Fruit fly (Drosophila melanogaster): ENCODE measurements around the gene CG11050.

The CG11050 gene

DNA sequence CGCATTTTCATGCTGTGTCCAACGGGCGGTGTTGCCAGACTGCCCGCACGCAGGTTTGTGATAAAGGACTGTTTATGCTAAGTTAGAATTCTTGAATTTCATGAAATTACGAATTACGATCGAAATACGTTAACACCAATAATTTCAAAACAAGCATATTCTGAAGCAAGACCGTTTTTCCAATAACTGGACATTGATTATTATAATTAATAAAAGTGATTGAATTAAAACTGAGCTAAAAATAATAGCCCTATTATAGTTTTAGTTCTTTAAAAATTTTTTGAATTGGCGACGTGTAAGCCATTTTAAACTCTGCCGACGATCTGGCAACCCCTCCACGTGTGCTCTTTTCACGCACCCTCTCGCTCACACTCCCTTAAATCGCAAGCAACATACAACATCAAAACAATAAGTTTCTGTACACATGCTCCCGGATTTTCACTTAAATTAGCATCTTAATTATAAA is 37.4 kb downstream of the CG11050 start (continued):
- TF ChIP-seq da (GFP tag; optimal IDR thresholded peaks at IDR 0.05) = peak; percentile 86
- TF ChIP-seq CG13287 (GFP tag; IDR thresholded peaks at IDR 0.05; ENCODE audit: partially characterized antibody) = no peak; the same call in 1 of the 2 replicates
- TF ChIP-seq YL-1 (GFP tag; optimal IDR thresholded peaks at IDR 0.05) = peak; percentile 89
- TF ChIP-seq CG11560 (tag; IDR thresholded peaks at IDR 0.05) = peak; percentile 79
- peak; percentile 91 for TF ChIP-seq slou (GFP tag; optimal IDR thresholded peaks at IDR 0.05)
- peak; percentile 1 for TF ChIP-seq CG4282 (GFP tag; optimal IDR thresholded peaks at IDR 0.05)
- TF ChIP-seq CG12219 (GFP tag; optimal IDR thresholded peaks at IDR 0.05) = peak; percentile 92
- peak; percentile 15 for TF ChIP-seq fd102C (GFP tag; optimal IDR thresholded peaks at IDR 0.05)
- peak; percentile 88 for TF ChIP-seq wor (GFP tag; IDR thresholded peaks at IDR 0.05)
- TF ChIP-seq CG2712 (tag; optimal IDR thresholded peaks at IDR 0.05) = peak; percentile 96
- no peak for TF ChIP-seq ato (GFP tag; IDR thresholded peaks at IDR 0.05; ENCODE audit: partially characterized antibody)
- TF ChIP-seq CG5245 (GFP tag; optimal IDR thresholded peaks at IDR 0.05) = peak; percentile 88
- TF ChIP-seq zfh1 (GFP tag; IDR thresholded peaks at IDR 0.05) = peak; percentile 90
- peak; percentile 69 for TF ChIP-seq kni (GFP tag; optimal IDR thresholded peaks at IDR 0.05)
- TF ChIP-seq Antp (GFP tag; optimal IDR thresholded peaks at IDR 0.05) = peak; percentile 86
- peak in 1 of 2 experiments; percentile 51 for TF ChIP-seq Dfd (GFP tag; optimal IDR thresholded peaks at IDR 0.05)
- peak; percentile 82 for TF ChIP-seq Lim3 (GFP tag; IDR thresholded peaks at IDR 0.05)
- TF ChIP-seq sens (GFP tag) = peak; percentile 99
- TF ChIP-seq CG18262 (tag; optimal IDR thresholded peaks at IDR 0.05) = peak; percentile 95
- TF ChIP-seq CG17186 (GFP tag; optimal IDR thresholded peaks at IDR 0.05) = peak; percentile 85
- peak; percentile 86 for TF ChIP-seq cas (GFP tag; IDR thresholded peaks at IDR 0.05)
- peak; percentile 92 for TF ChIP-seq stc (GFP tag; IDR thresholded peaks at IDR 0.05)
- TF ChIP-seq Poxn (GFP tag; IDR thresholded peaks at IDR 0.05) = peak; percentile 71
- no peak for TF ChIP-seq bbx (GFP tag; IDR thresholded peaks at IDR 0.05; ENCODE audit: partially characterized antibody)
- TF ChIP-seq NC2α (GFP tag; optimal IDR thresholded peaks at IDR 0.05) = peak; percentile 82
- TF ChIP-seq Bdp1 (GFP tag; optimal IDR thresholded peaks at IDR 0.05) = peak; percentile 90
- TF ChIP-seq Hmr (GFP tag; optimal IDR thresholded peaks at IDR 0.05) = peak; percentile 97
- no peak for TF ChIP-seq inv (GFP tag; IDR thresholded peaks at IDR 0.05; ENCODE audit: partially characterized antibody)
- TF ChIP-seq CG9727 (GFP tag; optimal IDR thresholded peaks at IDR 0.05) = peak; percentile 97
- peak; percentile 91 for TF ChIP-seq CG17802 (tag; optimal IDR thresholded peaks at IDR 0.05)
- TF ChIP-seq vnd (GFP tag; IDR thresholded peaks at IDR 0.05; ENCODE audit: partially characterized antibody) = no peak
- peak; percentile 94 for TF ChIP-seq CG3847 (GFP tag; IDR thresholded peaks at IDR 0.05)
- peak; percentile 95 for TF ChIP-seq CG17359 (tag; optimal IDR thresholded peaks at IDR 0.05)
- TF ChIP-seq CG14050 (GFP tag; IDR thresholded peaks at IDR 0.05) = peak; percentile 90
- TF ChIP-seq fd3F (GFP tag; optimal IDR thresholded peaks at IDR 0.05) = peak; percentile 95
- peak; percentile 93 for TF ChIP-seq CG14014 (GFP tag; IDR thresholded peaks at IDR 0.05)
- TF ChIP-seq CG11504 (tag; optimal IDR thresholded peaks at IDR 0.05) = peak; percentile 96
- TF ChIP-seq Camta (GFP tag; optimal IDR thresholded peaks at IDR 0.05) = peak; percentile 94
- TF ChIP-seq CG15601 (tag; optimal IDR thresholded peaks at IDR 0.05) = peak; percentile 92
- peak; percentile 88 for TF ChIP-seq CG16863 (GFP tag; optimal IDR thresholded peaks at IDR 0.05)
- no peak for TF ChIP-seq CG34224 (GFP tag; IDR thresholded peaks at IDR 0.05; ENCODE audit: partially characterized antibody)
- TF ChIP-seq gcm2 (GFP tag; optimal IDR thresholded peaks at IDR 0.05) = peak; percentile 80
- TF ChIP-seq sisA (GFP tag; IDR thresholded peaks at IDR 0.05) = peak; percentile 88
- TF ChIP-seq Spps (tag; optimal IDR thresholded peaks at IDR 0.05) = peak; percentile 86
- peak; percentile 85 for TF ChIP-seq schlank (tag; optimal IDR thresholded peaks at IDR 0.05)
- TF ChIP-seq CG8388 (GFP tag; optimal IDR thresholded peaks at IDR 0.05) = peak; percentile 93
- peak; percentile 95 for TF ChIP-seq Fer3 (tag; optimal IDR thresholded peaks at IDR 0.05)
- no peak for TF ChIP-seq Tbp (GFP tag; optimal IDR thresholded peaks at IDR 0.05)
- TF ChIP-seq trh (GFP tag; optimal IDR thresholded peaks at IDR 0.05) = peak; percentile 94
- peak; percentile 85 for TF ChIP-seq CG12236 (GFP tag; optimal IDR thresholded peaks at IDR 0.05)
- peak; percentile 79 for TF ChIP-seq MBD-R2 (GFP tag; IDR thresholded peaks at IDR 0.05)

All from whole organism, embryonic.